Worm (Caenorhabditis elegans) whole organism, mixed stage, embryonic: ENCODE data around the gene F54D5.2.

ENCODE experiments used
- blmp-1 ChIP-seq: fragments of 150-350 bp; optimal IDR thresholded peaks from 2 replicates; lab custom pipeline; 2014; ENCODE audit warnings: missing biosample characterization, missing genetic modification characterization
- ceh-43 ChIP-seq: fragments of 200-800 bp; sonication (Bioruptor generic); optimal IDR thresholded peaks from 2 replicates; lab custom pipeline; 2018; ENCODE audit warnings: mild to moderate bottlenecking, missing genetic modification characterization, moderate library complexity, missing compliant biosample characterization
- ces-1 ChIP-seq: fragments of 150-350 bp; optimal IDR thresholded peaks from 2 replicates; lab custom pipeline; 2014; ENCODE audit warnings: missing biosample characterization, missing genetic modification reagents, missing genetic modification characterization
- elt-1 ChIP-seq: sonication (generic microtip); optimal IDR thresholded peaks from 2 replicates; lab custom pipeline; 2017; ENCODE audit warnings: missing genetic modification characterization, mild to moderate bottlenecking, missing compliant biosample characterization, antibody characterized with exemption, moderate library complexity, borderline replicate concordance; ENCODE audit not compliant: insufficient read depth
- elt-3 ChIP-seq: fragments of 150-350 bp; optimal IDR thresholded peaks from 2 replicates; lab custom pipeline; 2014; ENCODE audit warnings: missing biosample characterization, missing genetic modification characterization
- hlh-1 ChIP-seq: fragments of 150-350 bp; optimal IDR thresholded peaks from 2 replicates; lab custom pipeline; 2014; ENCODE audit warnings: missing biosample characterization, missing genetic modification reagents, missing genetic modification characterization
- lin-13 ChIP-seq: fragments of 150-350 bp; optimal IDR thresholded peaks from 2 replicates; lab custom pipeline; 2014; ENCODE audit warnings: missing biosample characterization, missing genetic modification characterization
- nhr-12 ChIP-seq: fragments of 150-350 bp; optimal IDR thresholded peaks from 2 replicates; lab custom pipeline; 2014; ENCODE audit warnings: missing biosample characterization, missing genetic modification characterization
- pha-4 ChIP-seq: fragments of 150-350 bp; optimal IDR thresholded peaks from 2 replicates; lab custom pipeline; 2018; ENCODE audit warnings: missing biosample characterization, missing genetic modification reagents, missing genetic modification characterization
- snpc-4 ChIP-seq: fragments of 150-350 bp; optimal IDR thresholded peaks from 2 replicates; lab custom pipeline; 2014; ENCODE audit warnings: missing biosample characterization, missing genetic modification characterization
- sptf-1 ChIP-seq: sonication (generic microtip); optimal IDR thresholded peaks from 2 replicates; lab custom pipeline; 2017; ENCODE audit warnings: mild to moderate bottlenecking, missing genetic modification characterization, moderate library complexity, missing compliant biosample characterization
- tbx-8 ChIP-seq: fragments of 200-800 bp; sonication (Bioruptor generic); optimal IDR thresholded peaks from 2 replicates; lab custom pipeline; 2018; ENCODE audit warnings: mild to moderate bottlenecking, missing genetic modification characterization, moderate library complexity, missing compliant biosample characterization
- unc-39 ChIP-seq: fragments of 150-350 bp; optimal IDR thresholded peaks from 2 replicates; lab custom pipeline; 2014; ENCODE audit warnings: missing biosample characterization, missing genetic modification characterization
- unc-62 ChIP-seq: fragments of 150-350 bp; optimal IDR thresholded peaks from 2 replicates; lab custom pipeline; 2014; ENCODE audit warnings: missing biosample characterization, missing genetic modification reagents, missing genetic modification characterization

ce11 chrII:11564127-11564526 is 8.9 kb upstream of the F54D5.2 start, which contains the start of gene F54D5.15:
- TF ChIP-seq pha-4 = no peak
- TF ChIP-seq blmp-1 (tag; lab: Kevin White, UChicago) = no peak
- TF ChIP-seq elt-1 (tag; lab: Kevin White, UChicago) = no peak
- peak; percentile 60 for TF ChIP-seq sptf-1 (tag; lab: Kevin White, UChicago)
- no peak for TF ChIP-seq ces-1 (GFP tag; lab: Kevin White, UChicago)
- TF ChIP-seq unc-62 = no peak
- no peak for TF ChIP-seq unc-39 (tag; lab: Kevin White, UChicago)
- TF ChIP-seq ceh-43 (GFP tag; lab: Kevin White, UChicago) = no peak
- no peak for TF ChIP-seq tbx-8 (GFP tag; lab: Kevin White, UChicago)
- no peak for TF ChIP-seq snpc-4 (tag; lab: Kevin White, UChicago)
- TF ChIP-seq lin-13 (tag; lab: Kevin White, UChicago) = no peak
- no peak for TF ChIP-seq nhr-12 (tag; lab: Kevin White, UChicago)
- TF ChIP-seq hlh-1 (tag; lab: Kevin White, UChicago) = no peak
- TF ChIP-seq elt-3 (tag; lab: Kevin White, UChicago) = no peak
